Worm (Caenorhabditis elegans): ENCODE measurements around the gene col-9.

Gene col-9

DNA sequence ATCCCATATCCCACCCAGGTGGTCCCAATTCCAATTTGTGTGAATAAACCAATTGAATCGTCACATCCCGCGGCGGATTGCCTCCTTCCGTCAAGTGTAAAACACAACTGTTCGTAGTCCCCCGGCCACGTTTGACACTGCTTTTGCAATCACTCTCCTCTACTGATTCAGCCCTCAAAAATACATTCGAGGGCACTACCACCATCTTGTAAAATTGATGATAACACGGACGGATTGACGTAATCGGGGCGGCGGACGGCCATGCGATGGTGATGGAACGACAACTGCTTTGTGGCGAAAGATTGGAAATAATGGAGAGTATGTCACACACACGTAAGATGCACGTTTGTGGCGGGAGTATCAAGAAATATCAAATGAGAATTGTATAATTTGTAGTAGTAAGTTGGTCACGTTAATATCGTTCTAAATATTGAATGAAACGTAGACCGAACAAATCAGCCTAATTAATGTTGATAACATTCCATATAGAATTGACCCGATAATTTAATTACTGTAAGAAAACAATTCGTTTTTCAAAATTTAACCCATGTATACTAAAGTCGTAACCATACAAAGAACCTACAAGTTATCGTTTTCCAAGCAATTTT lies 48.6 kb downstream of the col-9 start (continued):
- TF ChIP-seq efl-1 (optimal IDR thresholded peaks at IDR 0.05) (no peak), efl-1 (GFP tag; optimal IDR thresholded peaks at IDR 0.05 in 1 of 2) (no peak), snu-23 (GFP tag; optimal IDR thresholded peaks at IDR 0.05) (peak; percentile 42), lir-3 (tag; optimal IDR thresholded peaks at IDR 0.05; ENCODE audit: poor library complexity) (no peak), pag-3 (tag; optimal IDR thresholded peaks at IDR 0.05; ENCODE audit: borderline replicate concordance, insufficient read depth) (no peak), Y116A8C.19 (tag; optimal IDR thresholded peaks at IDR 0.05; ENCODE audit: borderline replicate concordance) (no peak), xbp-1 (tag; optimal IDR thresholded peaks at IDR 0.05) (no peak), lin-13 (GFP tag; optimal IDR thresholded peaks at IDR 0.05) (no peak)

DNA sequence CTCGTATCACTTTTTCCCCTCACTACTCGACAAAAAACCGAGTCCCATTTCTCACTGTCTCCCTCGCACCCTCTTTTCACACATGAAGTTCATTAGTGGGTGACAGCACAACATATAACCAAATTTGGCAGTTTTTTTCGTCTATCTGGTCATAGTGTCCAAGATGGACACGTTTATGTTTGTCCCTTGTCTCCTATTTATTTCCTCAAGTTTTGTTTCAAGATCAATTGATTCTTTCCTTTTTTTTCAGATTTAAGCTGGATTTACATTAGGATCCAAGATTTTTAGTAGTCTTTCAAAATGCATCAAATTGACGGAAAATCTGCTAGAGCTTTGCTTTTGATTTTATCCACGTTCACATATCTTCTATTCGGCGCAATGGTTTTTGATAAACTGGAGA lies 49.7 kb downstream of the col-9 start, which contains the start of gene twk-20:
twk-20 (plus strand) TSS at position 301 of the 400 bp plus-strand sequence.
- TF ChIP-seq lin-14 (GFP tag; optimal IDR thresholded peaks at IDR 0.05) (peak; percentile 39), lsy-2 (tag; optimal IDR thresholded peaks at IDR 0.05) (no peak)

Measured in whole organism, L1 larva.